Fruit fly (Drosophila melanogaster): Measurements from ENCODE around the gene CG14397.

- no peak for TF ChIP-seq Abd-B (GFP tag; optimal IDR thresholded peaks at IDR 0.05)
- no peak for TF ChIP-seq Dfd (GFP tag; optimal IDR thresholded peaks at IDR 0.05)
- no peak for TF ChIP-seq pan (optimal IDR thresholded peaks at IDR 0.05)
- no peak for TF ChIP-seq Hr78 (GFP tag; optimal IDR thresholded peaks at IDR 0.05)
- TF ChIP-seq br (GFP tag; optimal IDR thresholded peaks at IDR 0.05) = no peak
- TF ChIP-seq dmrt93B (GFP tag; optimal IDR thresholded peaks at IDR 0.05) = no peak
- TF ChIP-seq Sp1 (GFP tag; optimal IDR thresholded peaks at IDR 0.05) = no peak
- no peak for TF ChIP-seq sage (GFP tag; optimal IDR thresholded peaks at IDR 0.05)
- no peak for TF ChIP-seq CG32264 (GFP tag; optimal IDR thresholded peaks at IDR 0.05)
- TF ChIP-seq GATAd (GFP tag; optimal IDR thresholded peaks at IDR 0.05) = no peak
These were observed 25.1 kb upstream of the CG14397 start for dm6 chr2L:21065889-21066288.
